Fruit fly (Drosophila melanogaster) whole organism, prepupa: ENCODE results near the gene CG18476.

Experiments
- CG8319 ChIP-seq: fragments of 200-800 bp; sonication (Bioruptor generic); optimal IDR thresholded peaks from 3 replicates; lab custom pipeline; 2016; ENCODE audit warnings: missing biosample characterization, missing genetic modification characterization
- vri ChIP-seq: fragments of 200-800 bp; sonication (Bioruptor generic); optimal IDR thresholded peaks from 3 replicates; lab custom pipeline; 2016; ENCODE audit warnings: missing biosample characterization, mild to moderate bottlenecking, missing genetic modification characterization

- TF ChIP-seq vri (GFP tag; lab: Kevin White, UChicago) (no peak), CG8319 (GFP tag; lab: Kevin White, UChicago) (no peak)
Measured at dm6 chr3R:11661187-11661586, 16.7 kb downstream of the CG18476 start.
